Worm (Caenorhabditis elegans): Measurements from ENCODE around the gene F46B3.8.

Gene F46B3.8

DNA sequence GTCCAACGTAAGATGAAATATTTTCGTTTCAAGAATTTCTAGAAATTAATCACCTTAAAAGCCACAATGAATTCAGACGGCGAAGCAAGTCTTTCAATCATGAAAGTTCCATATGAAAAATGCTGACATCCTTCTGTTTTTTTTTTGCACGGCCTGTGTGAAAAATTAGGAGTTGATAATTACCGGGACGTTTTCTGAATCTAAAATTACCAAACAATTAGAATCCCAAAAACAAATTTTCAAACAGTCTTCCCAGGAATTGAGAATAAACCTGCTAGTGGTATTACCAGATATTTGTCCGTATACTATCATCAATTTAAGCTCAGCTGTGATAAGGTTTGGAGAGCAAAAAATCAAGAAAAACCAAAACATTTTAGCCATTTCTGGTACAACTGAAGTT, 15.4 kb upstream of the F46B3.8 start, which contains the start of gene Y44A6B.3:
Y44A6B.3 (minus strand) TSS at position 101 of the 400 bp plus-strand sequence.
- TF ChIP-seq flh-1 (GFP tag; optimal IDR thresholded peaks at IDR 0.05) (no peak), lsy-2 (tag; optimal IDR thresholded peaks at IDR 0.05) (no peak), ceh-43 (GFP tag; optimal IDR thresholded peaks at IDR 0.05) (no peak), nhr-2 (tag; optimal IDR thresholded peaks at IDR 0.05) (no peak), cnd-1 (tag; optimal IDR thresholded peaks at IDR 0.05) (no peak), pha-4 (tag; optimal IDR thresholded peaks at IDR 0.05) (no peak), elt-3 (tag; optimal IDR thresholded peaks at IDR 0.05) (no peak), nhr-28 (tag; optimal IDR thresholded peaks at IDR 0.05) (no peak), ces-1 (GFP tag; optimal IDR thresholded peaks at IDR 0.05) (no peak), unc-39 (tag; optimal IDR thresholded peaks at IDR 0.05) (no peak), elt-1 (tag; optimal IDR thresholded peaks at IDR 0.05; ENCODE audit: borderline replicate concordance, insufficient read depth) (no peak)

DNA sequence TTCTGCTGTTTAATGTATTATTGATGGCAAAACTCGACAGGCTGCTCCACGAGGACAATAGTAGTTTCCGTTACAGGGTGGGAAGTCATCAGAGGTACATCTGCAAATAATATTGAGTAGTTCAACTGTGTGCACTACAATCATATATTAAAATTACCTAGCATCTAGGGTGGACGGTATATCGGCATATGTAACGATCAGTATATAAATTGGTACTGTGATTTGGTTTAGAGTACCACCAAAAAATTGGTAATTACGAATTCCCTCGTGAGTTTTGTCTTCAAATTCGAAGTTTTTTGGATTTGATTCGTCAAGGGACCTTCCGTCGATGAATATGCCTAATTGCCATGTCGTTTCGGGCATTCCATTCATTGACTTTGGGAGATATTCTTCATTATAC, 13.9 kb upstream of the F46B3.8 start, which contains the start of gene ttr-13:
ttr-13 (minus strand) TSS at position 101 of the 400 bp plus-strand sequence.
- TF ChIP-seq drap-1 (GFP tag; optimal IDR thresholded peaks at IDR 0.05) (no peak), flh-1 (GFP tag; optimal IDR thresholded peaks at IDR 0.05) (no peak), snpc-4 (tag; optimal IDR thresholded peaks at IDR 0.05) (no peak), ham-2 (GFP tag; optimal IDR thresholded peaks at IDR 0.05) (no peak), elt-3 (tag; optimal IDR thresholded peaks at IDR 0.05) (no peak), nhr-76 (tag; optimal IDR thresholded peaks at IDR 0.05) (no peak), blmp-1 (tag; optimal IDR thresholded peaks at IDR 0.05) (no peak), lsy-2 (tag; optimal IDR thresholded peaks at IDR 0.05) (no peak), sptf-1 (tag; optimal IDR thresholded peaks at IDR 0.05) (no peak), ces-1 (GFP tag; optimal IDR thresholded peaks at IDR 0.05) (no peak)

DNA sequence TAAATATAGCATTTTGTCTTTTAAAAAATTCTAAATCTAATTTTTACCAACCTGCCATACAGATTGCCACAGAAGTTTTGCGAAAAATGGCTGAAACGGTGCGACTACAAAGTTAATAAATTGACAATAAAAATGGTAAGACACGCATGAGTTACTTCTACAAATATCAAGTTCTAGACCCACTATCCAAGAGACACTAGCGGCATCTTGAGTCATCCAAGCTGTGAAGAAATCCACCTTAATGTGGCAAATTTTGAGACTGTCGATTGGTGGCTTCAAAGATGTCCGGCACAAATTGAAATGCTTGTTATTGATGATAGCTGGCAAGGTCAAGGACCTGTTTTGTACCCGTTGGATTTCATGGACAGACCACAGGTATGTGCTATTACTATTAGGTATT, 11.4 kb upstream of the F46B3.8 start, which contains the start of gene F46B3.16:
F46B3.16 (plus strand) TSS at position 301 of the 400 bp plus-strand sequence.
- TF ChIP-seq mab-5 (tag; optimal IDR thresholded peaks at IDR 0.05), result no peak
- TF ChIP-seq tbx-8 (GFP tag; optimal IDR thresholded peaks at IDR 0.05), result no peak
- no peak for TF ChIP-seq elt-3 (tag; optimal IDR thresholded peaks at IDR 0.05)
- TF ChIP-seq ztf-11 (tag; optimal IDR thresholded peaks at IDR 0.05), result no peak
- no peak for TF ChIP-seq nhr-2 (tag; optimal IDR thresholded peaks at IDR 0.05)
- no peak for TF ChIP-seq unc-62 (GFP tag; optimal IDR thresholded peaks at IDR 0.05)
- no peak for TF ChIP-seq mls-2 (tag; optimal IDR thresholded peaks at IDR 0.05)
- TF ChIP-seq ceh-83 (GFP tag; optimal IDR thresholded peaks at IDR 0.05), result no peak
- TF ChIP-seq nhr-237 (tag; optimal IDR thresholded peaks at IDR 0.05), result no peak
- TF ChIP-seq blmp-1 (tag; optimal IDR thresholded peaks at IDR 0.05), result no peak
- TF ChIP-seq lin-32 (GFP tag; optimal IDR thresholded peaks at IDR 0.05), result no peak
- no peak for TF ChIP-seq nhr-12 (tag; optimal IDR thresholded peaks at IDR 0.05)
- no peak for TF ChIP-seq lin-13 (tag; optimal IDR thresholded peaks at IDR 0.05)

- TF ChIP-seq M03D4.4 (tag; optimal IDR thresholded peaks at IDR 0.05) (no peak), pha-4 (tag; optimal IDR thresholded peaks at IDR 0.05) (no peak), ceh-43 (GFP tag; optimal IDR thresholded peaks at IDR 0.05) (no peak), elt-3 (tag; optimal IDR thresholded peaks at IDR 0.05) (no peak), tbx-8 (GFP tag; optimal IDR thresholded peaks at IDR 0.05) (no peak), nhr-237 (tag; optimal IDR thresholded peaks at IDR 0.05) (no peak), cnd-1 (tag; optimal IDR thresholded peaks at IDR 0.05) (no peak), lin-32 (GFP tag; optimal IDR thresholded peaks at IDR 0.05) (no peak), unc-120 (tag; optimal IDR thresholded peaks at IDR 0.05; ENCODE audit: poor library complexity, severe bottlenecking) (no peak), ham-2 (GFP tag; optimal IDR thresholded peaks at IDR 0.05) (no peak), nhr-76 (tag; optimal IDR thresholded peaks at IDR 0.05) (no peak), nhr-2 (tag; optimal IDR thresholded peaks at IDR 0.05) (no peak), flh-1 (GFP tag; optimal IDR thresholded peaks at IDR 0.05) (no peak), unc-62 (GFP tag; optimal IDR thresholded peaks at IDR 0.05) (no peak), sem-2 (GFP tag; optimal IDR thresholded peaks at IDR 0.05) (no peak), ceh-39 (tag; optimal IDR thresholded peaks at IDR 0.05) (no peak), sptf-1 (tag; optimal IDR thresholded peaks at IDR 0.05) (no peak)
These were observed 10.7 kb upstream of the F46B3.8 start, which contains the start of gene F46B3.15 for ce11 chrV:20633619-20634018. F46B3.15 (minus strand) TSS chrV:20633719.

- TF ChIP-seq blmp-1 (tag; optimal IDR thresholded peaks at IDR 0.05) (no peak), M03D4.4 (tag; optimal IDR thresholded peaks at IDR 0.05) (no peak)
These were observed 8.3 kb upstream of the F46B3.8 start, which contains the start of gene F46B3.14 for ce11 chrV:20631255-20631654. F46B3.14 (minus strand) TSS chrV:20631355.

All from whole organism, mixed stage, embryonic.